Worm (Caenorhabditis elegans) whole organism, early embryonic: ENCODE results near the gene egl-26.

ENCODE experiments used
- B0310.2 ChIP-seq: sonication (generic microtip); optimal IDR thresholded peaks from 2 replicates; lab custom pipeline; 2016; ENCODE audit warnings: mild to moderate bottlenecking, missing genetic modification characterization, missing compliant biosample characterization
- F13C5.2 ChIP-seq: sonication (generic microtip); optimal IDR thresholded peaks from 2 replicates; lab custom pipeline; 2017; ENCODE audit warnings: mild to moderate bottlenecking, missing genetic modification characterization, inconsistent platforms, missing compliant biosample characterization
- aly-1 ChIP-seq: sonication (generic microtip); optimal IDR thresholded peaks from 2 replicates; lab custom pipeline; 2016; ENCODE audit warnings: missing genetic modification characterization, missing compliant biosample characterization
- ama-1 ChIP-seq: fragments of 150-350 bp; optimal IDR thresholded peaks from 2 replicates; lab custom pipeline; 2014
- ceh-13 ChIP-seq: fragments of 200-800 bp; sonication (Bioruptor generic); optimal IDR thresholded peaks from 2 replicates; lab custom pipeline; 2018; ENCODE audit warnings: mild to moderate bottlenecking, missing genetic modification characterization, missing compliant biosample characterization
- ceh-36 ChIP-seq: sonication (generic microtip); optimal IDR thresholded peaks from 2 replicates; lab custom pipeline; 2016; ENCODE audit warnings: missing genetic modification characterization, inconsistent platforms, missing compliant biosample characterization
- ets-7 ChIP-seq: sonication (generic microtip); optimal IDR thresholded peaks from 2 replicates; lab custom pipeline; 2016; ENCODE audit warnings: missing genotype, missing genetic modification characterization, missing compliant biosample characterization
- flt-1 ChIP-seq: fragments of 200-800 bp; sonication (Bioruptor generic); IDR thresholded peaks from 2 replicates; pipeline ENCODE4 v1.3.6; 2022; ENCODE audit warnings: missing genetic modification characterization, missing compliant biosample characterization
- hmbx-1 ChIP-seq: sonication (generic microtip); optimal IDR thresholded peaks from 2 replicates; lab custom pipeline; 2016; ENCODE audit warnings: mild to moderate bottlenecking, missing genetic modification characterization, missing compliant biosample characterization
- hmg-4 ChIP-seq: fragments of 200-800 bp; sonication (Bioruptor generic); optimal IDR thresholded peaks from 2 replicates; lab custom pipeline; 2018; ENCODE audit warnings: mild to moderate bottlenecking, missing genetic modification characterization, missing compliant biosample characterization
- hnd-1 ChIP-seq: sonication (generic microtip); optimal IDR thresholded peaks from 2 replicates; lab custom pipeline; 2016; ENCODE audit warnings: missing genetic modification characterization, missing compliant biosample characterization
- pes-1 ChIP-seq: fragments of 200-800 bp; sonication (Bioruptor generic); IDR thresholded peaks from 2 replicates; pipeline ENCODE4 v1.3.6; 2022; ENCODE audit warnings: missing genetic modification reagents, missing genetic modification characterization, missing compliant biosample characterization
- scrt-1 ChIP-seq: fragments of 200-800 bp; sonication (Bioruptor generic); IDR thresholded peaks from 2 replicates; pipeline ENCODE4 v1.3.6; 2022; ENCODE audit warnings: missing genetic modification characterization, missing compliant biosample characterization
- sea-1 ChIP-seq: fragments of 200-800 bp; sonication (Bioruptor generic); conservative IDR thresholded peaks from 2 replicates; pipeline ENCODE4 v1.3.6; 2022; ENCODE audit warnings: missing genetic modification characterization, missing compliant biosample characterization
- tbx-11 ChIP-seq: fragments of 200-800 bp; sonication (Bioruptor generic); IDR thresholded peaks from 2 replicates; pipeline ENCODE4 v1.3.6; 2022; ENCODE audit warnings: missing genetic modification characterization, missing compliant biosample characterization
- tbx-37 ChIP-seq: fragments of 200-800 bp; sonication (Bioruptor generic); conservative IDR thresholded peaks from 2 replicates; pipeline ENCODE4 v1.3.6; 2022; ENCODE audit warnings: missing genetic modification reagents, missing genetic modification characterization, missing compliant biosample characterization
- tra-4 ChIP-seq: sonication (generic microtip); optimal IDR thresholded peaks from 2 replicates; lab custom pipeline; 2017; ENCODE audit warnings: missing genetic modification characterization, missing compliant biosample characterization

The egl-26 gene

DNA sequence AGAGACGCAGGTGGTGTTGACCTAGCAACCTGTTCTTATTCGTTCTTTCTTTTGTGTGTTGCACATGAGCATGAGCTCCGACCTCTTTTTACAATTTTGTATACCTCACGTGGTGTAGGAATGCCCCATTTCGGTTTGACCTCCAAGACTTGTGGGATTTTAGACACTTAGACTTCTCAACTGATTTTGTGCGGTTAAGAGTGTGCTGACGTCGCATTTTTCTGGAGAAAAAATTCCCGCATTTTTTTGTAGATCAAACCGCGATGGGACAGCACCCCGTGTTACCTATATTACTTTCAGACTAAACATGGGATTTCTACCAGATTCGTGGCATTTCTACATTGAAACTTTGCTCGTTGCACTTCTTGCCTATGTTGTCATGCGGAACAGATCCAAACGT, 18.1 kb upstream of the egl-26 start, which contains the start of gene sptl-1:
sptl-1 (plus strand) TSS at position 301 of the 400 bp plus-strand sequence.
- TF ChIP-seq hmbx-1 = no peak
- TF ChIP-seq tbx-11 = no peak
- TF ChIP-seq hnd-1 = no peak
- no peak for TF ChIP-seq sea-1 (GFP tag; lab: Robert Waterston, UW)
- no peak for TF ChIP-seq ama-1
- no peak for TF ChIP-seq aly-1
- TF ChIP-seq ets-7 (tag; lab: Kevin White, UChicago) = no peak
- TF ChIP-seq pes-1 = no peak

DNA sequence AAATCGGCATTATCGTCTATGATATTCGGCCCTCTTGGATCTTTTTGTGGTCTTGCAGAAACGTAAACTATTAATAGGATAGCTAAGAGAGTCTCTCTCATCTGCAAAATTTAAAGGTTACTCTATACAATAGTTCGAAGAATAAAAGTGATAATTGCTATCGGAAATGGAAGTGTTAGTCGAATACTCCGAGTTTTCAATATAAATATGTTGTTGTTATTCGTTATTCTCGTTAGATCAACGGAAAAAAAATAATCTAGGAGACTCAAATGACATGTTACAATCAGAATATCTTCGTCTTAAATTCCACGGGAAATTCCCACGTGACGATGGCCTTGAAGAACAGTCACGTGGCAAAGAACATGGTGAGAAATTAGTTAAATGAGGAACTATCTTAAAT, 14.2 kb upstream of the egl-26 start, which contains the start of gene tre-5:
tre-5 (minus strand) TSS at position 101 of the 400 bp plus-strand sequence.
- TF ChIP-seq ama-1 (no peak), F13C5.2 (tag; lab: Kevin White, UChicago) (no peak), hmbx-1 (no peak), hnd-1 (no peak), sea-1 (GFP tag; lab: Robert Waterston, UW) (no peak), aly-1 (no peak), B0310.2 (tag; lab: Kevin White, UChicago) (no peak), scrt-1 (GFP tag; lab: Robert Waterston, UW) (no peak), tbx-11 (no peak), flt-1 (no peak), ceh-36 (tag; lab: Kevin White, UChicago) (no peak), tra-4 (tag; lab: Kevin White, UChicago) (no peak), ets-7 (tag; lab: Kevin White, UChicago) (no peak), ceh-13 (GFP tag; lab: Kevin White, UChicago) (no peak), tbx-37 (GFP tag; lab: Robert Waterston, UW) (no peak), hmg-4 (no peak), pes-1 (no peak)

DNA sequence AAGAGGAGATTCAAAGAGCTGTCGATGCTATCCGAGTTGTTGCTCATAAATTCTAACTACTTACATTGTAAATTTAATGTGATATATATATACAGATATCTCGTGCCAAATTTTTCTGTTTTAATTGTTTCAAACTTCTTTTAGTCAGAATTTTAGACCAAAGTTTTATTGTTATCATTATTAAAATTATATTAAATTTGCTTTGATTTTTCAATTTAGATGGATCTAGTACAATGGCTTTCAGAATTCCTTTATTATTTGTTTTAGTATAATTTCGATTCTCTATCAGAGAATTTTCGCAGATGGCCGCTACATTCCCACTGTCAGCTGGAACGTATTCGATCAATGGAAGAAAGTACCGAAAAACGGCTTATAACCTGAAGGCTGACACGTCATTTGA, 12.1 kb upstream of the egl-26 start, which contains the start of gene ascc-1:
ascc-1 (plus strand) TSS at position 301 of the 400 bp plus-strand sequence.
- TF ChIP-seq sea-1 (GFP tag; lab: Robert Waterston, UW) = no peak
- TF ChIP-seq ets-7 (tag; lab: Kevin White, UChicago) = no peak
- no peak for TF ChIP-seq B0310.2 (tag; lab: Kevin White, UChicago)
- no peak for TF ChIP-seq F13C5.2 (tag; lab: Kevin White, UChicago)
- no peak for TF ChIP-seq ama-1
- no peak for TF ChIP-seq tbx-37 (GFP tag; lab: Robert Waterston, UW)
- no peak for TF ChIP-seq flt-1
- no peak for TF ChIP-seq hnd-1
- no peak for TF ChIP-seq hmbx-1
- TF ChIP-seq ceh-36 (tag; lab: Kevin White, UChicago) = no peak
- no peak for TF ChIP-seq tbx-11
- no peak for TF ChIP-seq ceh-13 (GFP tag; lab: Kevin White, UChicago)
- no peak for TF ChIP-seq pes-1
- TF ChIP-seq tra-4 (tag; lab: Kevin White, UChicago) = no peak
- TF ChIP-seq aly-1 = no peak
- no peak for TF ChIP-seq hmg-4

DNA sequence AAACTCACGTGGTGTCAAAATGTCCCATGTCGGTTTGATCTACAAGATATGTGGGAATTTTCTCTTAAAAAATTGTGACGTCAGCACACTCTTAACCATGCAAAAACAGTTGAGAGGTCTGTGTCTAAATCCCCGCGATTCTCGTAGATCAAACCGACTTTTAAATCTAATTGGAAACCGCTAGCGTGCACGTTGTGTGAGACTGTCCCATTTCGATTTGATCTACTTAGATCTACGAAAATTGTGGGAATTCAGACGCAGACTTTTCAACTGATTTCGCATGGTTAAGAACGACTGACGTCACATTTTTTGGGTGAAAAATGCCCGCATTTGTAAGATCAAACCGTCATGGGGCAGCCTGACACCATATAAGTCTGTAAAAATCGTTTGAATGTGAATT, 11.6 kb upstream of the egl-26 start:
- no peak for TF ChIP-seq ama-1
- TF ChIP-seq tbx-11 = no peak
- TF ChIP-seq F13C5.2 (tag; lab: Kevin White, UChicago) = no peak
- no peak for TF ChIP-seq ets-7 (tag; lab: Kevin White, UChicago)
- no peak for TF ChIP-seq hmbx-1
- no peak for TF ChIP-seq ceh-13 (GFP tag; lab: Kevin White, UChicago)
- TF ChIP-seq flt-1 = no peak
- TF ChIP-seq scrt-1 (GFP tag; lab: Robert Waterston, UW) = no peak
- TF ChIP-seq B0310.2 (tag; lab: Kevin White, UChicago) = no peak
- no peak for TF ChIP-seq tra-4 (tag; lab: Kevin White, UChicago)
- TF ChIP-seq ceh-36 (tag; lab: Kevin White, UChicago) = no peak
- TF ChIP-seq hmg-4 = no peak
- no peak for TF ChIP-seq tbx-37 (GFP tag; lab: Robert Waterston, UW)
- TF ChIP-seq hnd-1 = no peak
- TF ChIP-seq pes-1 = no peak
- no peak for TF ChIP-seq sea-1 (GFP tag; lab: Robert Waterston, UW)
- TF ChIP-seq aly-1 = no peak

DNA sequence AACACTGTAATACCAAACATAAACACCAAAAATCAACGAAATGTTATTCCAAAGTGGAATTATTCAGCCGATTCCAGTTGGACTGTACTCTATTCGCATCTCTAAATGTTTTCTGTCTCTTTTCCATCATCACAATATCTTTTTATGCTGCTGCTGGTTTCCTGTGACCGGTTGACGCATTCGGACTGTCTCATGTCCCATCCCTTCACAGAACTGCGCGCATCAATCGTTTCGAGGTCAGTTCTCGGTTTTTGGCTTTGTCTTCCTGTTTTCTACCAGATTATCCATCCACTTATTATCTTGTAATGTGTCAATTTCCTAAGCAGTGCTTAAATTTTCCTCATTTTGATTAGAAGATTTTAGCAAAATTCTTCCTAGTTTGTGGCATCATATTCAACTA, 9.4 kb upstream of the egl-26 start:
- TF ChIP-seq tbx-37 (GFP tag; lab: Robert Waterston, UW) (no peak), ama-1 (no peak), sea-1 (GFP tag; lab: Robert Waterston, UW) (no peak), tbx-11 (no peak), hmg-4 (no peak), aly-1 (no peak), B0310.2 (tag; lab: Kevin White, UChicago) (no peak), hnd-1 (no peak), ets-7 (tag; lab: Kevin White, UChicago) (no peak)

DNA sequence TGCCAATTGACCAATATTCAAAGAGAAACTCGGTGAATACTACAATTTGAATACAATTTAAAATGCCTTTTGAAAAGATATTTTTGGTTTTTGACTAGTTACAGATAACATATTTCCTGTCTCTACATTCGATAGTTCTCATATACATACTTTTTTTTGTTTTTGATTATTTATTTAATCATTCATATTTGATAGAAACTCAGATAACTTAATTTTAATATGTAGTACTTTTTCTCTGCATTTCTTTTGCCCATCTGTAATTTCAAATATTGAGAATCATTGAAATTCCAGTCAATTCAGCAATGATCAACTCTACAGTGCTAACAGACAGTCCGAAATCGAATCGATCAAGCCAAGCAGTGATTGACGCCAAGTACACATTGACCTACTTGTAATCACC, 8.4 kb upstream of the egl-26 start, which contains the start of gene C23H3.2:
C23H3.2 (plus strand) TSS at position 301 of the 400 bp plus-strand sequence.
- TF ChIP-seq tbx-37 (GFP tag; lab: Robert Waterston, UW) (no peak), ets-7 (tag; lab: Kevin White, UChicago) (no peak)

DNA sequence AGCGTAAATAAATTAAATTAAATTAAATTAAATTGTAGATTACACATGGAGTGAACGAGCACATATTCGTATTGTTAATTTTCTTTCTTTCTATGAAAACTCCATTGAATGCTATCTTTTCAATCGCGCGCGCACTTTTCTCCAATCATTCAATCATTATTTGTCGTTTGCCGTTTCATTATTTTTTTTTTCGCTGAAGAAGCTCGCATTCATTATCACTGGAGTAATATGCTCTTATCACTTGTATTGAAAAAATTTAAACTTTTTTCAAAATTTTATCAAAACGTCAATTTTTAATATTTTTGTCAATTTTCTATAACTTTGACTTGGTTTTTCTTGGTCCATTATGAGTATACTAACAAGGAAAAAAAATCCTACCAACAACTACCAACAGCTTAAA, 4.0 kb upstream of the egl-26 start:
- TF ChIP-seq flt-1 (no peak), ets-7 (tag; lab: Kevin White, UChicago) (no peak), B0310.2 (tag; lab: Kevin White, UChicago) (no peak), F13C5.2 (tag; lab: Kevin White, UChicago) (no peak), scrt-1 (GFP tag; lab: Robert Waterston, UW) (no peak), tbx-11 (no peak), tra-4 (tag; lab: Kevin White, UChicago) (no peak), ceh-36 (tag; lab: Kevin White, UChicago) (no peak), ceh-13 (GFP tag; lab: Kevin White, UChicago) (no peak), hmg-4 (no peak), hmbx-1 (no peak), hnd-1 (no peak), sea-1 (GFP tag; lab: Robert Waterston, UW) (no peak), ama-1 (no peak), pes-1 (no peak), aly-1 (no peak)

DNA sequence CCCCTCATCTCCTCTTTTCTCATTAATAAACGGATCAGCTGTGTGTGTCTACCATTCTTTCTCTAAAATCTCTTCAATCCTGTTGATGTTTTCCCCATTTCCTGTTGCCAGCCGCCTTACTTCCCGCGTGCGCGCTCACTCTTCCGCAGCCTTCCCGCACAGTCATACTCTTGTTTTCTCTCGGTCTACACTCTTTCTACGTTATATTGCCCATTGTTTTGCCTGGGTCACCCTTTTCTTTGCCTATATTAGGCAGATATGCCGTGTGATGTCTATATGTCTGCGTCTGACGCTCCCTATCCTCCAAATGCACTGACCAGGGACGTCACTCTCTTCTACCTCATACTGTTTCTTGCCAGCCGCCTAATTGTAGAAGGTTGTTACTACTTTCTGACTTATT, 3.1 kb upstream of the egl-26 start:
- TF ChIP-seq F13C5.2 (tag; lab: Kevin White, UChicago) (peak; percentile 53), hmg-4 (peak; percentile 68), B0310.2 (tag; lab: Kevin White, UChicago) (peak; percentile 12), ets-7 (tag; lab: Kevin White, UChicago) (peak; percentile 34), aly-1 (peak; percentile 39), ceh-13 (GFP tag; lab: Kevin White, UChicago) (no peak), ceh-36 (tag; lab: Kevin White, UChicago) (no peak), pes-1 (0 out of 2 replicates have a peak, but pooled peaks have one; percentile 6)
